Fruit fly (Drosophila melanogaster) whole organism, embryonic: ENCODE data around the gene foi.

Experiments used
- Bgb ChIP-seq: fragments of 200-800 bp; sonication (Bioruptor generic); IDR thresholded peaks from 2 replicates; pipeline ENCODE4 v1.3.6; 2022; ENCODE audit warnings: missing biosample characterization, missing genetic modification characterization; ENCODE audit not compliant: partially characterized antibody
- CG11085 ChIP-seq: fragments of 200-800 bp; sonication (Bioruptor generic); IDR thresholded peaks from 2 replicates; pipeline ENCODE4 v1.3.6; 2022; ENCODE audit warnings: missing biosample characterization, missing genetic modification characterization
- CG11560 ChIP-seq: fragments of 200-800 bp; sonication (Bioruptor generic); IDR thresholded peaks from 3 replicates; pipeline ENCODE4 v1.3.6; 2022; ENCODE audit warnings: missing biosample characterization, missing genetic modification characterization
- CG13287 ChIP-seq: fragments of 200-800 bp; sonication (Bioruptor generic); IDR thresholded peaks from 2 replicates; pipeline ENCODE4 v1.3.6; 2022; ENCODE audit warnings: missing biosample characterization, missing genetic modification characterization; ENCODE audit not compliant: partially characterized antibody
- CG13775 ChIP-seq: fragments of 200-800 bp; sonication (Bioruptor generic); optimal IDR thresholded peaks from 3 replicates; lab custom pipeline; 2017; ENCODE audit warnings: missing biosample characterization, mild to moderate bottlenecking, missing genetic modification characterization
- CG14050 ChIP-seq: fragments of 200-800 bp; sonication (Bioruptor generic); IDR thresholded peaks from 3 replicates; pipeline ENCODE4 v1.3.6; 2022; ENCODE audit warnings: missing biosample characterization, missing genetic modification characterization
- CG15514 ChIP-seq: fragments of 200-800 bp; sonication (Bioruptor generic); optimal IDR thresholded peaks from 3 replicates; lab custom pipeline; 2017; ENCODE audit warnings: missing biosample characterization, missing genetic modification characterization, mild to moderate bottlenecking, moderate library complexity, missing genetic modification reagents
- CG1603 ChIP-seq: fragments of 200-800 bp; sonication (Bioruptor generic); optimal IDR thresholded peaks from 2 replicates; lab custom pipeline; 2019; ENCODE audit warnings: missing biosample characterization, mild to moderate bottlenecking, missing genetic modification characterization, moderate library complexity
- CG1647 ChIP-seq: fragments of 200-800 bp; sonication (Bioruptor generic); optimal IDR thresholded peaks from 3 replicates; lab custom pipeline; 2016; ENCODE audit warnings: missing biosample characterization, missing genetic modification characterization
- CG16813 ChIP-seq: fragments of 200-800 bp; sonication (Bioruptor generic); IDR thresholded peaks from 3 replicates; pipeline ENCODE4 v1.3.6; 2022; ENCODE audit warnings: missing biosample characterization, missing genetic modification characterization; ENCODE audit not compliant: partially characterized antibody
- CG2199 ChIP-seq: fragments of 200-800 bp; sonication (Bioruptor generic); IDR thresholded peaks from 3 replicates; pipeline ENCODE4 v1.3.6; 2022; ENCODE audit warnings: missing biosample characterization, missing genetic modification characterization
- CG30403 ChIP-seq: fragments of 200-800 bp; sonication (Bioruptor generic); optimal IDR thresholded peaks from 3 replicates; lab custom pipeline; 2016; ENCODE audit warnings: missing biosample characterization, missing genetic modification characterization
- CG34224 ChIP-seq: fragments of 200-800 bp; sonication (Bioruptor generic); IDR thresholded peaks from 3 replicates; pipeline ENCODE4 v1.3.6; 2022; ENCODE audit warnings: missing biosample characterization, missing genetic modification characterization; ENCODE audit not compliant: partially characterized antibody
- CG34376 ChIP-seq: fragments of 200-800 bp; sonication (Bioruptor generic); optimal IDR thresholded peaks from 2 replicates; lab custom pipeline; 2018; ENCODE audit warnings: missing biosample characterization, mild to moderate bottlenecking, missing genetic modification characterization
- CG34422 ChIP-seq: fragments of 200-800 bp; sonication (Bioruptor generic); IDR thresholded peaks from 3 replicates; pipeline ENCODE4 v1.3.6; 2022; ENCODE audit warnings: missing biosample characterization, missing genetic modification characterization
- CG4820 ChIP-seq: fragments of 200-800 bp; sonication (Bioruptor generic); optimal IDR thresholded peaks from 3 replicates; lab custom pipeline; 2016; ENCODE audit warnings: missing biosample characterization, missing genetic modification characterization
- CG8290 ChIP-seq, 3 experiments: fragments of 200-800 bp; sonication (Bioruptor generic); optimal IDR thresholded peaks; 2 replicates each; lab custom pipeline; 2016 to 2019; ENCODE audit warnings: missing biosample characterization in 3 of 3, missing genetic modification characterization in 3 of 3, mild to moderate bottlenecking in 2 of 3, moderate library complexity in 1 of 3
- CG8924 ChIP-seq: fragments of 200-800 bp; optimal IDR thresholded peaks from 3 replicates; lab custom pipeline; 2019; ENCODE audit warnings: missing biosample characterization, mild to moderate bottlenecking, missing genetic modification characterization, moderate library complexity
- CG9727 ChIP-seq: fragments of 200-800 bp; sonication (Bioruptor generic); optimal IDR thresholded peaks from 3 replicates; lab custom pipeline; 2017; ENCODE audit warnings: missing biosample characterization, mild to moderate bottlenecking, missing genetic modification characterization
- Doc2 ChIP-seq: fragments of 200-800 bp; sonication (Bioruptor generic); IDR thresholded peaks from 2 replicates; pipeline ENCODE4 v1.3.6; 2022; ENCODE audit warnings: missing biosample characterization, missing genetic modification characterization
- Dref ChIP-seq: fragments of 200-800 bp; sonication (Bioruptor generic); IDR thresholded peaks from 2 replicates; pipeline ENCODE4 v1.3.6; 2022; ENCODE audit warnings: missing biosample characterization, missing genetic modification characterization
- ERR ChIP-seq: fragments of 200-800 bp; sonication (Bioruptor generic); optimal IDR thresholded peaks from 2 replicates; lab custom pipeline; 2016; ENCODE audit warnings: missing biosample characterization, missing genetic modification characterization
- Ets97D ChIP-seq: fragments of 200-800 bp; sonication (Bioruptor generic); optimal IDR thresholded peaks from 3 replicates; lab custom pipeline; 2016; ENCODE audit warnings: missing biosample characterization, missing genetic modification characterization
- Fer1 ChIP-seq: fragments of 200-800 bp; sonication (Bioruptor generic); optimal IDR thresholded peaks from 2 replicates; lab custom pipeline; 2017; ENCODE audit warnings: missing biosample characterization, mild to moderate bottlenecking, missing genetic modification characterization
- HLH4C ChIP-seq: fragments of 200-800 bp; sonication (Bioruptor generic); IDR thresholded peaks from 3 replicates; pipeline ENCODE4 v1.3.6; 2022; ENCODE audit warnings: missing biosample characterization, missing genetic modification characterization; ENCODE audit not compliant: partially characterized antibody
- Hr3 ChIP-seq: fragments of 200-800 bp; sonication (Bioruptor generic); optimal IDR thresholded peaks from 3 replicates; lab custom pipeline; 2016; ENCODE audit warnings: missing biosample characterization, missing genetic modification characterization
- Med ChIP-seq: fragments of 200-800 bp; sonication (Bioruptor generic); peaks from one replicate; lab custom pipeline; 2016; ENCODE audit warnings: missing biosample characterization, missing genetic modification characterization, mild to moderate bottlenecking, inconsistent platforms, moderate library complexity
- NC2α ChIP-seq: fragments of 200-800 bp; sonication (Bioruptor generic); optimal IDR thresholded peaks from 2 replicates; lab custom pipeline; 2016; ENCODE audit warnings: missing biosample characterization, missing genetic modification characterization
- Sry-δ ChIP-seq: fragments of 200-800 bp; sonication (Bioruptor generic); optimal IDR thresholded peaks from 2 replicates; lab custom pipeline; 2016; ENCODE audit warnings: missing biosample characterization, missing genetic modification characterization
- Stat92E ChIP-seq, 3 experiments: fragments of >200 bp in 2 of 3; fragments of 200-800 bp in 1 of 3; sonication (Bioruptor generic) in 1 of 3; optimal IDR thresholded peaks; 2 replicates each; lab custom pipeline; 2017 to 2019; ENCODE audit warnings: missing biosample characterization in 3 of 3, missing genetic modification characterization in 3 of 3, mild to moderate bottlenecking in 1 of 3, moderate library complexity in 1 of 3
- Xbp1 ChIP-seq: fragments of 200-800 bp; sonication (Bioruptor generic); optimal IDR thresholded peaks from 3 replicates; lab custom pipeline; 2016; ENCODE audit warnings: missing biosample characterization, mild to moderate bottlenecking, missing genetic modification characterization
- ara ChIP-seq: fragments of 200-800 bp; sonication (Bioruptor generic); IDR thresholded peaks from 2 replicates; pipeline ENCODE4 v1.3.6; 2022; ENCODE audit warnings: missing biosample characterization, missing genetic modification characterization
- ase ChIP-seq: fragments of 200-800 bp; sonication (Bioruptor generic); IDR thresholded peaks from 3 replicates; pipeline ENCODE4 v1.3.6; 2022; ENCODE audit warnings: missing biosample characterization, missing genetic modification characterization
- bbx ChIP-seq: fragments of 200-800 bp; sonication (Bioruptor generic); IDR thresholded peaks from 2 replicates; pipeline ENCODE4 v1.3.6; 2022; ENCODE audit warnings: missing biosample characterization, missing genetic modification characterization; ENCODE audit not compliant: partially characterized antibody
- exex ChIP-seq: fragments of 200-800 bp; sonication (Bioruptor generic); optimal IDR thresholded peaks from 4 replicates; lab custom pipeline; 2018; ENCODE audit warnings: missing biosample characterization, mild to moderate bottlenecking, missing genetic modification characterization, moderate library complexity
- hbn ChIP-seq: fragments of 200-800 bp; sonication (Bioruptor generic); IDR thresholded peaks from 2 replicates; pipeline ENCODE4 v1.3.6; 2022; ENCODE audit warnings: missing biosample characterization, missing genetic modification characterization; ENCODE audit not compliant: partially characterized antibody
- hkb ChIP-seq, 2 experiments: fragments of 200-800 bp in 1 of 2; fragments of >200 bp in 1 of 2; sonication (Bioruptor generic) in 1 of 2; IDR thresholded peaks in 1 of 2; optimal IDR thresholded peaks in 1 of 2; 2 replicates each; pipeline versions ENCODE4 v1.3.6 to Lab custom; 2017 to 2022; ENCODE audit warnings: missing biosample characterization in 1 of 2, missing genetic modification characterization in 1 of 2
- hth ChIP-seq: fragments of >200 bp; optimal IDR thresholded peaks from 2 replicates; lab custom pipeline; 2017; ENCODE audit warnings: inconsistent platforms
- kay ChIP-seq: fragments of 200-800 bp; sonication (Bioruptor generic); optimal IDR thresholded peaks from 2 replicates; lab custom pipeline; 2016; ENCODE audit warnings: missing biosample characterization, missing genetic modification characterization
- stwl ChIP-seq: fragments of 200-800 bp; sonication (Bioruptor generic); optimal IDR thresholded peaks from 3 replicates; lab custom pipeline; 2018; ENCODE audit warnings: missing biosample characterization, mild to moderate bottlenecking, missing genetic modification characterization, moderate library complexity
- trem ChIP-seq: fragments of 200-800 bp; optimal IDR thresholded peaks from 3 replicates; lab custom pipeline; 2019; ENCODE audit warnings: missing biosample characterization, mild to moderate bottlenecking, missing genetic modification characterization, moderate library complexity
- trh ChIP-seq: fragments of 200-800 bp; sonication (Bioruptor generic); optimal IDR thresholded peaks from 2 replicates; lab custom pipeline; 2016; ENCODE audit warnings: missing biosample characterization, missing genetic modification characterization

Gene foi

dm6 chr3L:8523257-8523656 is 1.8 kb upstream of the foi start, which contains the start of gene GstO2 (continued):
- TF ChIP-seq Stat92E (GFP tag; optimal IDR thresholded peaks at IDR 0.05; lab: Kevin White, UChicago) (no peak), Ets97D (GFP tag; lab: Kevin White, UChicago) (no peak), Hr3 (GFP tag; lab: Kevin White, UChicago) (no peak), stwl (tag; lab: Kevin White, UChicago) (peak; percentile 31), CG4820 (GFP tag; lab: Kevin White, UChicago) (no peak), CG9727 (GFP tag; lab: Kevin White, UChicago) (no peak), hth (lab: Kevin White, UChicago) (no peak), ERR (GFP tag; lab: Kevin White, UChicago) (peak; percentile 92), CG13775 (no peak), ara (GFP tag; lab: Robert Waterston, UW) (no peak), exex (peak; percentile 33), ase (no peak), CG34224 (GFP tag; lab: Robert Waterston, UW) (peak; percentile 42; the same call in 1 of the 3 replicates), hkb (optimal IDR thresholded peaks at IDR 0.05; lab: Kevin White, UChicago) (no peak), hkb (GFP tag; IDR thresholded peaks at IDR 0.05; lab: Robert Waterston, UW) (peak; percentile 30; the same call in 1 of the 2 replicates), CG16813 (GFP tag; lab: Robert Waterston, UW) (peak; percentile 28; the same call in 1 of the 3 replicates), CG15514 (GFP tag; lab: Kevin White, UChicago) (peak; percentile 98), Fer1 (peak; percentile 17), kay (GFP tag; lab: Kevin White, UChicago) (no peak), CG11560 (peak; percentile 96), Xbp1 (GFP tag; lab: Kevin White, UChicago) (no peak), trh (GFP tag; lab: Kevin White, UChicago) (no peak), Sry-δ (GFP tag; lab: Kevin White, UChicago) (peak; percentile 78), CG2199 (GFP tag; lab: Robert Waterston, UW) (no peak), CG13287 (GFP tag; lab: Robert Waterston, UW) (peak; percentile 68), Dref (peak; percentile 70), CG30403 (no peak), CG8290 (GFP tag; optimal IDR thresholded peaks at IDR 0.05; lab: Kevin White, UChicago) (no peak), CG8290 (tag; optimal IDR thresholded peaks at IDR 0.05; lab: Kevin White, UChicago) (no peak), NC2α (GFP tag; lab: Kevin White, UChicago) (no peak), CG1647 (GFP tag; lab: Kevin White, UChicago) (no peak), CG14050 (GFP tag; lab: Robert Waterston, UW) (no peak), CG8924 (tag; lab: Kevin White, UChicago) (peak; percentile 2), CG1603 (tag; lab: Kevin White, UChicago) (peak; percentile 25), HLH4C (GFP tag; lab: Robert Waterston, UW) (peak; percentile 55; the same call in 1 of the 3 replicates), Med (GFP tag; lab: Kevin White, UChicago) (peak; percentile 65), hbn (GFP tag; lab: Robert Waterston, UW) (peak; percentile 46; the same call in 1 of the 2 replicates), CG34422 (GFP tag; lab: Robert Waterston, UW) (peak; percentile 1; the same call in 1 of the 3 replicates), Bgb (GFP tag; lab: Robert Waterston, UW) (peak; percentile 50), trem (tag; lab: Kevin White, UChicago) (peak; percentile 33), CG11085 (no peak), CG34376 (GFP tag; lab: Kevin White, UChicago) (peak; percentile 14), Doc2 (GFP tag; lab: Robert Waterston, UW) (no peak), bbx (GFP tag; lab: Robert Waterston, UW) (peak; percentile 58; the same call in 1 of the 2 replicates)
